Worm (Caenorhabditis elegans): ENCODE results near the gene F58B4.6.

DNA sequence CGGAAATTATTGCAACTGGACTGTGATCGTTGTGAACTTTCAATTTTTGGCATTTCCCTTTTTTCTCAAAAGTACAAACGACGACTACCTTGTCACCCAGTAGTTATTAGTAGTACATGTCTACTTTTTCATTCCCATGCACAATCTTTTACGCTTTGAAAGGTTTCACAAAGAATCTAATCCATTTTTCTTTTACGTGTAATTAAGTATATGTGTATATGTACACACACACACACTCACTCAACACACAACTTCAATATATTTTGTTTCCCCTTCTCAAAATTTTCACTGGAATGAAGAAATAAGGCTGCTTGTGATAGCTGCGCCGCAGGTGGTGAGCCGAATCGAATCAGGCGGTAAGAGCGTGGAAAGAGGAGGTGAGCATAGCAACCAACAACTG lies at the start of gene F58B4.6:
- TF ChIP-seq T22C8.4 (GFP tag; IDR thresholded peaks at IDR 0.05) (no peak), tab-1 (GFP tag; IDR thresholded peaks at IDR 0.05) (no peak), cog-1 (tag; optimal IDR thresholded peaks at IDR 0.05) (no peak), ref-1 (GFP tag; conservative IDR thresholded peaks at IDR 0.05) (no peak)
